Worm (Caenorhabditis elegans): Measurements from ENCODE around the gene T26C5.4.

T26C5.4 gene

DNA sequence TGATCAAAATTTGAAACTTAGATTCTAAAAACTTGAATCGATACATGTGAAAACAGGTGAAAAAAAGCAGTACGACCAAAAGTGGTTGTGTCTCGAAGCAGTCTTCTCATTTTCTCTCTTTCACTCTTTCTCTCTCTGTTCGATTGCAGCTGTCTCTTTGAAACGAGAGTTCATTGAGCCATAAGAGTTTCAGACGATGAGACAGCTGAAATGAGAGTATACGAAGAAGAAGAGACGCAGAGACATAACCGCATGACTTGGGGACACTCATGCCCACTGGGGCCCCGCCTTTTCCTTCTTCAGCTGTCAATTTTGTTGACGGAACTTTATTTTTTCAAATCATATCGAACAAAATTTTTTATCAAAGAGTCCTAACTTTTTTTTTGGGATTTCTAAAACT, 23.7 kb upstream of the T26C5.4 start (continued):
- TF ChIP-seq akir-1 (GFP tag; optimal IDR thresholded peaks at IDR 0.05) (no peak), ztf-26 (tag; optimal IDR thresholded peaks at IDR 0.05) (peak; percentile 79), F57C9.4 (tag; optimal IDR thresholded peaks at IDR 0.05) (no peak), Y53F4B.3 (GFP tag; IDR thresholded peaks at IDR 0.05) (no peak), nfyb-1 (GFP tag; IDR thresholded peaks at IDR 0.05) (peak; percentile 67; the same call in 1 of the 2 replicates), lin-54 (GFP tag; optimal IDR thresholded peaks at IDR 0.05) (peak; percentile 47), let-526 (GFP tag; IDR thresholded peaks at IDR 0.05) (peak; percentile 62; the same call in 1 of the 2 replicates), madf-3 (GFP tag; IDR thresholded peaks at IDR 0.05) (peak; percentile 57; the same call in 1 of the 2 replicates), nhr-80 (tag; optimal IDR thresholded peaks at IDR 0.05) (peak; percentile 81), sptf-2 (GFP tag; optimal IDR thresholded peaks at IDR 0.05) (no peak), attf-5 (GFP tag; optimal IDR thresholded peaks at IDR 0.05) (peak; percentile 83), madf-10 (tag; optimal IDR thresholded peaks at IDR 0.05) (peak; percentile 49), ekl-4 (GFP tag; IDR thresholded peaks at IDR 0.05) (peak; percentile 72), mxl-1 (tag; optimal IDR thresholded peaks at IDR 0.05) (no peak), let-607 (tag; optimal IDR thresholded peaks at IDR 0.05) (peak; percentile 35 to 57), snpc-1.1 (tag; optimal IDR thresholded peaks at IDR 0.05; ENCODE audit: insufficient read depth) (no peak), F57A8.1 (GFP tag; optimal IDR thresholded peaks at IDR 0.05) (no peak), hlh-12 (tag; optimal IDR thresholded peaks at IDR 0.05) (no peak), lsl-1 (GFP tag; optimal IDR thresholded peaks at IDR 0.05) (no peak), Y53G8AR.9 (GFP tag; conservative IDR thresholded peaks at IDR 0.05) (0 out of 2 replicates have a peak, but pooled peaks have one; percentile 31), madf-6 (GFP tag; IDR thresholded peaks at IDR 0.05) (no peak), K12H6.12 (tag; optimal IDR thresholded peaks at IDR 0.05) (peak; percentile 61), nhr-120 (GFP tag; IDR thresholded peaks at IDR 0.05) (no peak), ccch-3 (GFP tag; optimal IDR thresholded peaks at IDR 0.05) (no peak), gei-17 (GFP tag; optimal IDR thresholded peaks at IDR 0.05) (no peak), egrh-3 (GFP tag; IDR thresholded peaks at IDR 0.05) (no peak), B0336.3 (GFP tag; IDR thresholded peaks at IDR 0.05) (peak; percentile 61; the same call in 1 of the 2 replicates), xnd-1 (tag; optimal IDR thresholded peaks at IDR 0.05) (no peak), F37B4.10 (GFP tag; IDR thresholded peaks at IDR 0.05) (0 out of 2 replicates have a peak, but pooled peaks have one; percentile 68), ZK185.1 (tag; optimal IDR thresholded peaks at IDR 0.05; ENCODE audit: poor library complexity, severe bottlenecking) (peak; percentile 74), egl-18 (GFP tag; IDR thresholded peaks at IDR 0.05) (peak; percentile 4; the same call in 1 of the 2 replicates), hmg-20 (GFP tag; IDR thresholded peaks at IDR 0.05) (no peak), athp-1 (tag; optimal IDR thresholded peaks at IDR 0.05) (no peak), lsy-27 (tag; optimal IDR thresholded peaks at IDR 0.05; ENCODE audit: borderline replicate concordance, insufficient read depth) (no peak), snpc-1.3 (tag; optimal IDR thresholded peaks at IDR 0.05; ENCODE audit: insufficient read depth) (no peak), zfh-2 (GFP tag; conservative IDR thresholded peaks at IDR 0.05) (peak; percentile 32; the same call in 1 of the 2 replicates), rpc-1 (optimal IDR thresholded peaks at IDR 0.05) (no peak), rpc-1 (tag; optimal IDR thresholded peaks at IDR 0.05) (no peak), K11D2.4 (GFP tag; IDR thresholded peaks at IDR 0.05) (peak; percentile 70; the same call in 1 of the 2 replicates), lin-35 (GFP tag; optimal IDR thresholded peaks at IDR 0.05) (peak in 1 of 3 experiments; percentile 65), snpc-4 (GFP tag; optimal IDR thresholded peaks at IDR 0.05) (no peak), snpc-4 (tag; optimal IDR thresholded peaks at IDR 0.05) (peak in 1 of 4 experiments; percentile 48), tbx-9 (tag; optimal IDR thresholded peaks at IDR 0.05; ENCODE audit: borderline replicate concordance) (no peak), dox-1 (GFP tag; IDR thresholded peaks at IDR 0.05) (peak; percentile 72), ztf-6 (GFP tag; IDR thresholded peaks at IDR 0.05) (no peak), ztf-22 (GFP tag; optimal IDR thresholded peaks at IDR 0.05) (peak; percentile 20), mel-28 (tag; optimal IDR thresholded peaks at IDR 0.05; ENCODE audit: borderline replicate concordance) (no peak), pha-4 (tag; optimal IDR thresholded peaks at IDR 0.05) (peak; percentile 37)
